Worm (Caenorhabditis elegans) whole organism, L2 larva: ENCODE data around the gene Y43F8B.10.
A peak's percentile ranks its signal among the peaks of the same experiment; 100 is the strongest.

Experiments used
- C34F6.9 ChIP-seq: fragments of 150-350 bp; optimal IDR thresholded peaks from 2 replicates; lab custom pipeline; 2014; ENCODE audit warnings: missing biosample characterization, missing genetic modification characterization
- R02D3.7 ChIP-seq: fragments of 150-350 bp; optimal IDR thresholded peaks from 2 replicates; lab custom pipeline; 2014; ENCODE audit warnings: missing biosample characterization, missing genetic modification characterization
- alr-1 ChIP-seq: fragments of 150-350 bp; optimal IDR thresholded peaks from 2 replicates; lab custom pipeline; 2014; ENCODE audit warnings: missing biosample characterization, missing genetic modification characterization
- aly-2 ChIP-seq: fragments of 150-350 bp; optimal IDR thresholded peaks from 2 replicates; lab custom pipeline; 2014; ENCODE audit warnings: missing biosample characterization, missing genetic modification characterization
- blmp-1 ChIP-seq: sonication (generic microtip); optimal IDR thresholded peaks from 2 replicates; lab custom pipeline; 2017; ENCODE audit warnings: missing genetic modification characterization, mild to moderate bottlenecking, missing compliant biosample characterization, antibody characterized with exemption, moderate library complexity; ENCODE audit not compliant: insufficient read depth
- ceh-16 ChIP-seq: fragments of 150-350 bp; optimal IDR thresholded peaks from 2 replicates; lab custom pipeline; 2014; ENCODE audit warnings: missing biosample characterization, missing genetic modification characterization
- ceh-82 ChIP-seq: fragments of 150-350 bp; optimal IDR thresholded peaks from 2 replicates; lab custom pipeline; 2014; ENCODE audit warnings: missing biosample characterization, missing genetic modification characterization
- crh-2 ChIP-seq: sonication (generic microtip); optimal IDR thresholded peaks from 2 replicates; lab custom pipeline; 2017; ENCODE audit warnings: missing biosample characterization, missing genetic modification characterization
- dmd-4 ChIP-seq: sonication (generic microtip); optimal IDR thresholded peaks from 2 replicates; lab custom pipeline; 2017; ENCODE audit warnings: missing biosample characterization, missing genetic modification characterization
- egl-27 ChIP-seq: sonication (generic microtip); optimal IDR thresholded peaks from 3 replicates; lab custom pipeline; 2017; ENCODE audit warnings: missing biosample characterization, missing genetic modification reagents, missing genetic modification characterization
- elt-1 ChIP-seq: fragments of 150-350 bp; optimal IDR thresholded peaks from 2 replicates; lab custom pipeline; 2014; ENCODE audit warnings: missing biosample characterization, missing genetic modification characterization
- elt-3 ChIP-seq: sonication (generic microtip); optimal IDR thresholded peaks from 2 replicates; lab custom pipeline; 2017; ENCODE audit warnings: missing biosample characterization, missing genetic modification characterization
- fos-1 ChIP-seq: fragments of 150-350 bp; optimal IDR thresholded peaks from 2 replicates; lab custom pipeline; 2014; ENCODE audit warnings: missing biosample characterization, missing genetic modification characterization
- gmeb-1 ChIP-seq: fragments of 150-350 bp; optimal IDR thresholded peaks from 2 replicates; lab custom pipeline; 2014; ENCODE audit warnings: missing biosample characterization, missing genetic modification characterization
- lin-13 ChIP-seq: fragments of 150-350 bp; optimal IDR thresholded peaks from 2 replicates; lab custom pipeline; 2014; ENCODE audit warnings: missing biosample characterization, missing genetic modification reagents, missing genetic modification characterization
- lin-39 ChIP-seq: fragments of 150-350 bp; optimal IDR thresholded peaks from 2 replicates; lab custom pipeline; 2014; ENCODE audit warnings: missing biosample characterization, missing genetic modification reagents, missing genetic modification characterization
- lsy-2 ChIP-seq, 2 experiments: fragments of 150-350 bp in 1 of 2; sonication (generic microtip) in 1 of 2; optimal IDR thresholded peaks; 2 replicates each; lab custom pipeline; 2014 to 2017; ENCODE audit warnings: missing biosample characterization in 2 of 2, missing genetic modification characterization in 2 of 2
- mab-5 ChIP-seq: fragments of 150-350 bp; optimal IDR thresholded peaks from 2 replicates; lab custom pipeline; 2014; ENCODE audit warnings: missing biosample characterization, missing genetic modification characterization
- mbf-1 ChIP-seq: sonication (generic microtip); optimal IDR thresholded peaks from 2 replicates; lab custom pipeline; 2017; ENCODE audit warnings: missing biosample characterization, missing genetic modification characterization
- mdl-1 ChIP-seq, 2 experiments: fragments of 150-350 bp in 1 of 2; sonication (generic microtip) in 1 of 2; optimal IDR thresholded peaks; 2 replicates each; lab custom pipeline; 2017; ENCODE audit warnings: missing biosample characterization in 2 of 2, missing genetic modification characterization in 2 of 2
- nhr-11 ChIP-seq: fragments of 150-350 bp; optimal IDR thresholded peaks from 2 replicates; lab custom pipeline; 2014; ENCODE audit warnings: missing biosample characterization, missing genetic modification characterization
- nhr-12 ChIP-seq: fragments of 150-350 bp; optimal IDR thresholded peaks from 2 replicates; lab custom pipeline; 2014; ENCODE audit warnings: missing biosample characterization, missing genetic modification characterization
- nhr-21 ChIP-seq: fragments of 150-350 bp; optimal IDR thresholded peaks from 2 replicates; lab custom pipeline; 2014; ENCODE audit warnings: missing biosample characterization, missing genetic modification characterization
- nhr-237 ChIP-seq: fragments of 150-350 bp; optimal IDR thresholded peaks from 2 replicates; lab custom pipeline; 2014; ENCODE audit warnings: missing biosample characterization, missing genetic modification characterization
- nhr-25 ChIP-seq: fragments of 150-350 bp; sonication (generic microtip); optimal IDR thresholded peaks from 3 replicates; lab custom pipeline; 2014; ENCODE audit warnings: missing biosample characterization, missing genetic modification characterization
- nhr-6 ChIP-seq: fragments of 150-350 bp; optimal IDR thresholded peaks from 2 replicates; lab custom pipeline; 2014; ENCODE audit warnings: missing biosample characterization, missing genetic modification characterization
- nhr-77 ChIP-seq: fragments of 150-350 bp; optimal IDR thresholded peaks from 2 replicates; lab custom pipeline; 2014; ENCODE audit warnings: missing biosample characterization, missing genetic modification characterization
- peb-1 ChIP-seq: fragments of 150-350 bp; optimal IDR thresholded peaks from 2 replicates; lab custom pipeline; 2014; ENCODE audit warnings: missing biosample characterization, missing genetic modification characterization
- skn-1 ChIP-seq: sonication (generic microtip); optimal IDR thresholded peaks from 2 replicates; lab custom pipeline; 2017; ENCODE audit warnings: missing biosample characterization, missing genetic modification characterization
- sma-3 ChIP-seq: sonication (generic microtip); optimal IDR thresholded peaks from 2 replicates; lab custom pipeline; 2016; ENCODE audit warnings: missing genetic modification reagents, missing genetic modification characterization, missing compliant biosample characterization
- snpc-4 ChIP-seq: fragments of 150-350 bp; optimal IDR thresholded peaks from 2 replicates; lab custom pipeline; 2014; ENCODE audit warnings: missing biosample characterization, missing genetic modification characterization
- unc-55 ChIP-seq: fragments of 150-350 bp; sonication (generic microtip); optimal IDR thresholded peaks from 3 replicates; lab custom pipeline; 2014; ENCODE audit warnings: missing biosample characterization, missing genetic modification reagents, missing genetic modification characterization
- unc-62 ChIP-seq: fragments of 150-350 bp; optimal IDR thresholded peaks from 2 replicates; lab custom pipeline; 2014; ENCODE audit warnings: missing biosample characterization, missing genetic modification reagents, missing genetic modification characterization
- zag-1 ChIP-seq: fragments of 150-350 bp; optimal IDR thresholded peaks from 2 replicates; lab custom pipeline; 2014; ENCODE audit warnings: missing biosample characterization, missing genetic modification characterization
- ztf-1 ChIP-seq: fragments of 200-800 bp; sonication (Bioruptor generic); conservative IDR thresholded peaks from 2 replicates; pipeline ENCODE4 v1.3.6; 2022; ENCODE audit warnings: missing genetic modification characterization, missing compliant biosample characterization
- ztf-4 ChIP-seq: fragments of 150-350 bp; optimal IDR thresholded peaks from 2 replicates; lab custom pipeline; 2014; ENCODE audit warnings: missing biosample characterization, missing genetic modification characterization

Gene Y43F8B.10

ce11 chrV:19467574-19467973 lies 6.7 kb upstream of the Y43F8B.10 start, which contains the start of gene Y43F8B.23:
Gene Y43F8B.23 (minus strand): TSS chrV:19467648.
- TF ChIP-seq unc-55 (no peak), fos-1 (tag; lab: Kevin White, UChicago) (peak; percentile 92), crh-2 (tag; lab: Kevin White, UChicago) (peak; percentile 14), gmeb-1 (tag; lab: Kevin White, UChicago) (peak; percentile 2)

DNA sequence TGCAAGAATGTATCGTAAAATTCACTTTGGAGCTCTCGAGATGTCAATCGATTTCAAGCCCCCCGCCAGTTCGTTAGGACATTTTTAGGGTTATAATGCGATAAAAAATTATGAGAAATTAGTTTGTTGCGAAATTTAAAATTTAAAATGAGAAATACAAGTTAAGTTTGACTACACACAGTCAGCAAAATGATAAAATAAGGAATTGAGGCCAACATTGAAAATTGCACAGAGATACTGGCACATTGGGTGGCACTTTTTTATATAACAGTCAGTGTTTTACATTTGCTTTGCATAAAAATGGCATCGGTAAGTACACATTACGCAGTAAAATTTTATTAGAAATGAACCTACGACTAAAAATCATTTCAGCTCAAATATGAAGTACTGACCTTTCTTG lies 6.2 kb upstream of the Y43F8B.10 start, which contains the start of gene Y43F8B.12:
Gene Y43F8B.12, plus strand, starts transcription at position 301 of the 400 bp plus-strand sequence.
- TF ChIP-seq dmd-4, result no peak
- TF ChIP-seq sma-3, result no peak

DNA sequence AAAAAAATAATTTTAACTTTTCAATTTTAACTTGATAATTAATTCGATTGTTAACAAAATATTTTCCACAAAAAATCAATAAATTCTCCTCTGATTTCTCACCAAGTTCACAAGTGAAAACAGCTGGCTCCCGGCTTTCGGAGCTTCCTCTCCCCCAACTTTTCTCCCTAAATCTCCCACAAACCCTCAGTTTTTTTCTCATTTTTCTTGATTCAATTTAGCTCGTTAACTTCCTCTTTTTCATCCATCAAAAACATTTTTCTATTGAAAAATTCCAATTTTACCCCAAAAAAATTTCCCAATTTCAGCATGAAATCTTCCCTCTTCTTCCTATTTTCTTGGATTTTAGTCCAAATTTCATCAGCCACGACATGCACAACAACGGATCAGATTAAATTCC lies 3.9 kb upstream of the Y43F8B.10 start, which contains the start of gene Y43F8B.11:
Gene Y43F8B.11, plus strand, starts transcription at position 301 of the 400 bp plus-strand sequence.
- TF ChIP-seq nhr-25 (tag; lab: Kevin White, UChicago), result no peak
- no peak for TF ChIP-seq nhr-6 (tag; lab: Kevin White, UChicago)
- TF ChIP-seq nhr-12, result no peak
- TF ChIP-seq mdl-1 (tag; optimal IDR thresholded peaks at IDR 0.05; lab: Kevin White, UChicago), result no peak
- TF ChIP-seq aly-2 (tag; lab: Kevin White, UChicago), result no peak
- TF ChIP-seq nhr-11 (tag; lab: Kevin White, UChicago), result no peak
- TF ChIP-seq nhr-77, result no peak
- TF ChIP-seq R02D3.7 (tag; lab: Kevin White, UChicago), result no peak
- no peak for TF ChIP-seq unc-62 (GFP tag; lab: Kevin White, UChicago)
- TF ChIP-seq egl-27, result no peak
- TF ChIP-seq lsy-2 (tag; optimal IDR thresholded peaks at IDR 0.05; lab: Kevin White, UChicago), result no peak
- TF ChIP-seq peb-1 (tag; lab: Kevin White, UChicago), result no peak
- TF ChIP-seq blmp-1 (tag; lab: Kevin White, UChicago), result no peak

DNA sequence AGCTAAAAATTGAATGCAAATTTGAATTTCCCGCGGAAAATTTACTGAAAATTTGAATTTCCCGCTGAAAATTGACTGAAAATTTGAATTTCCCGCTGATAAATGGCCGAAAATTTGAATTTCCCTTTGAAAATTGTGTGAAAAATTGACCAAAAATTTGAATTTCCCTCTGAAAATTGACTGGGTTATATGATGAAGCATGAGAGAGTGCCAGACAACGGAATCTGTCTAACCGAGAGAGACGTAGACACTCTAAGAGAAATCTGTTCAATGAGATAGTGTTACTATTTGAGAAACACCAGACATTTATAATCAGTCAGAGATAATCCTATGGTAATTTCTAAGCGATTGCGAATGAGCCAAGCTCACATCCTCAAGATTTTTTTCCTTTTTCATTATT lies 3.0 kb downstream of the Y43F8B.10 start:
- no peak for TF ChIP-seq ztf-1 (GFP tag; lab: Robert Waterston, UW)
- TF ChIP-seq ceh-82, result no peak
- TF ChIP-seq mab-5 (tag; lab: Kevin White, UChicago), result no peak
- TF ChIP-seq snpc-4 (tag; lab: Kevin White, UChicago), result no peak
- no peak for TF ChIP-seq gmeb-1 (tag; lab: Kevin White, UChicago)

- TF ChIP-seq peb-1 (tag; lab: Kevin White, UChicago) (no peak), C34F6.9 (no peak)
Measured at ce11 chrV:19477852-19478251, 3.6 kb downstream of the Y43F8B.10 start, which contains the start of gene Y43F8B.9. Gene Y43F8B.9 (plus strand): TSS chrV:19478152.

- TF ChIP-seq fos-1 (tag; lab: Kevin White, UChicago), result no peak
- no peak for TF ChIP-seq nhr-237 (tag; lab: Kevin White, UChicago)
- TF ChIP-seq ceh-82, result no peak
- TF ChIP-seq elt-1, result no peak
- TF ChIP-seq blmp-1 (tag; lab: Kevin White, UChicago), result no peak
- TF ChIP-seq ceh-16, result no peak
- no peak for TF ChIP-seq egl-27
- TF ChIP-seq nhr-6 (tag; lab: Kevin White, UChicago), result no peak
Measured at ce11 chrV:19482535-19482934, 8.3 kb downstream of the Y43F8B.10 start, which contains the start of gene Y43F8B.22. Gene Y43F8B.22 (plus strand): TSS chrV:19482835.

- TF ChIP-seq nhr-21 (tag; lab: Kevin White, UChicago), result no peak
- TF ChIP-seq R02D3.7 (tag; lab: Kevin White, UChicago), result no peak
- no peak for TF ChIP-seq alr-1 (tag; lab: Kevin White, UChicago)
- TF ChIP-seq gmeb-1 (tag; lab: Kevin White, UChicago), result no peak
- TF ChIP-seq lin-13 (GFP tag; lab: Kevin White, UChicago), result no peak
- TF ChIP-seq ztf-4, result no peak
- no peak for TF ChIP-seq lin-39 (tag; lab: Kevin White, UChicago)
- TF ChIP-seq ztf-1 (GFP tag; lab: Robert Waterston, UW), result no peak
- TF ChIP-seq snpc-4 (tag; lab: Kevin White, UChicago), result no peak
- no peak for TF ChIP-seq crh-2 (tag; lab: Kevin White, UChicago)
- no peak for TF ChIP-seq elt-3 (tag; lab: Kevin White, UChicago)
- no peak for TF ChIP-seq aly-2 (tag; lab: Kevin White, UChicago)
- no peak for TF ChIP-seq unc-62 (GFP tag; lab: Kevin White, UChicago)
- TF ChIP-seq C34F6.9, result no peak
- TF ChIP-seq unc-55, result no peak
- TF ChIP-seq mbf-1 (tag; lab: Kevin White, UChicago), result no peak
- no peak for TF ChIP-seq nhr-237 (tag; lab: Kevin White, UChicago)
- TF ChIP-seq skn-1 (tag; lab: Kevin White, UChicago), result no peak
- no peak for TF ChIP-seq zag-1 (tag; lab: Kevin White, UChicago)
Measured at ce11 chrV:19484507-19484906, 10.2 kb downstream of the Y43F8B.10 start, which contains the start of gene Y43F8B.17. Gene Y43F8B.17 (plus strand): TSS chrV:19484721.
